Fruit fly (Drosophila melanogaster): ENCODE measurements around the gene Dad.

Gene Dad

DNA sequence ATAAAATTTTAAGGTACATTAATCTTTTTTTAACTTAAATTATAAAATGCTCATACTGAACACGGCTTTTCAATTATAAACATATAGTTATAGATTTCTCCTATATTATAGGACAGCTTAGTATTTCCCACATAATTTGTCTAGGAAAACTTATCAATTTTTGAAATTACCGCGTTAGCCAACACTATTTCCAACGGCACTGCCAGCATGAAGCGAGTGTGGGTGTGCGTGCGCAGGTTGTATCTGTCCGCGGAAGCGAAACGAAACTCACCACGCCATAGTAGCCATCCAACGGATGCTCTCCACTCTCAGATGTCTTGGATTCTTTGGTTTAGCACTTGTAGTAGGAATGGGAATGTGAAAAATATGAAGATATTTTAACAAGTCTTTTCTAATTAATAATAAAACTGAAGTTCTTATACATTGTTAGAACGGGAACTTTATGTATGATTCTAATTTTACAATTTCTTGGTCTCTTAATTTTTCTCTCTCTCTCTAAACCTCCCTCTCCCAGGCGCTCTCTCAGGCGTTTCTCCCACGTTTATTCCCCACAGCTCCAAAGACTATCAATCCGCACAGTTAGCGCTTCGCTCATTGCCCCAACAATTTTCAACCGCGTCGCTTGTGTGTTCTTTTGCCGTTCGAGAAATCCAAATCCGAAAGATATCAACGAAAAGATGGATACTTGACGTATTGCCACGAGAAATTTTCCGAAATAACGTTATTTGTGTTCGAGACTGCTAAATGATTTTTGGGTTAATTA is at the start of gene Dad (continued):
- peak; percentile 32 for TF ChIP-seq CG8281 (tag; optimal IDR thresholded peaks at IDR 0.05)
- 0 out of 3 replicates have a peak, but pooled peaks have one; percentile 13 for TF ChIP-seq so (GFP tag; IDR thresholded peaks at IDR 0.05)
- peak; percentile 34 for TF ChIP-seq sqz (GFP tag; optimal IDR thresholded peaks at IDR 0.05)
- no peak for TF ChIP-seq Awh (GFP tag; IDR thresholded peaks at IDR 0.05)
- TF ChIP-seq CG1832 (GFP tag; optimal IDR thresholded peaks at IDR 0.05): no peak
- no peak for TF ChIP-seq CG1024 (GFP tag; IDR thresholded peaks at IDR 0.05)
- no peak for TF ChIP-seq gsb (GFP tag; IDR thresholded peaks at IDR 0.05)
- no peak for TF ChIP-seq CG10274 (GFP tag; optimal IDR thresholded peaks at IDR 0.05)
- peak; percentile 10 for TF ChIP-seq CG2202 (tag; optimal IDR thresholded peaks at IDR 0.05)
- TF ChIP-seq cas (GFP tag; IDR thresholded peaks at IDR 0.05): no peak
- TF ChIP-seq lmd (GFP tag; IDR thresholded peaks at IDR 0.05): no peak
- peak; percentile 58 for TF ChIP-seq CG17568 (GFP tag; optimal IDR thresholded peaks at IDR 0.05)
- TF ChIP-seq MESR4 (GFP tag; optimal IDR thresholded peaks at IDR 0.05): no peak
- TF ChIP-seq chn (GFP tag; optimal IDR thresholded peaks at IDR 0.05): no peak
- TF ChIP-seq MBD-R2 (GFP tag; IDR thresholded peaks at IDR 0.05): no peak
- TF ChIP-seq CG9797 (GFP tag; optimal IDR thresholded peaks at IDR 0.05): no peak
- no peak for TF ChIP-seq CG2712 (tag; optimal IDR thresholded peaks at IDR 0.05)
- TF ChIP-seq Opbp (GFP tag; IDR thresholded peaks at IDR 0.05; ENCODE audit: partially characterized antibody): 0 out of 3 replicates have a peak, but pooled peaks have one; percentile 50
- TF ChIP-seq HLH4C (GFP tag; IDR thresholded peaks at IDR 0.05; ENCODE audit: partially characterized antibody): no peak
- TF ChIP-seq Scr (GFP tag; IDR thresholded peaks at IDR 0.05; ENCODE audit: partially characterized antibody): 0 out of 2 replicates have a peak, but pooled peaks have one; percentile 38
- TF ChIP-seq CHES-1-like (GFP tag; optimal IDR thresholded peaks at IDR 0.05): no peak
- no peak for TF ChIP-seq peb (GFP tag; IDR thresholded peaks at IDR 0.05)
- TF ChIP-seq sna (GFP tag; IDR thresholded peaks at IDR 0.05; ENCODE audit: partially characterized antibody): 0 out of 2 replicates have a peak, but pooled peaks have one; percentile 24
- TF ChIP-seq pzg (GFP tag; optimal IDR thresholded peaks at IDR 0.05): peak; percentile 44
- no peak for TF ChIP-seq CG12744 (GFP tag; optimal IDR thresholded peaks at IDR 0.05)
- peak; percentile 69 for TF ChIP-seq nom (GFP tag; optimal IDR thresholded peaks at IDR 0.05)
- TF ChIP-seq CG4707 (GFP tag; optimal IDR thresholded peaks at IDR 0.05): peak; percentile 29
- no peak for TF ChIP-seq org-1 (GFP tag; optimal IDR thresholded peaks at IDR 0.05)
- TF ChIP-seq CG18476 (GFP tag; optimal IDR thresholded peaks at IDR 0.05): no peak
- TF ChIP-seq onecut (GFP tag; IDR thresholded peaks at IDR 0.05): no peak
- no peak for TF ChIP-seq p53 (GFP tag; optimal IDR thresholded peaks at IDR 0.05)
- TF ChIP-seq Atf-2 (GFP tag; optimal IDR thresholded peaks at IDR 0.05): no peak
- no peak for TF ChIP-seq fd3F (GFP tag; optimal IDR thresholded peaks at IDR 0.05)
- peak; percentile 45 for TF ChIP-seq CG6765 (GFP tag; optimal IDR thresholded peaks at IDR 0.05)
- TF ChIP-seq eve (GFP tag; optimal IDR thresholded peaks at IDR 0.05): peak in 1 of 2 experiments; percentile 86
- TF ChIP-seq CG14014 (GFP tag; IDR thresholded peaks at IDR 0.05): peak; percentile 14; the same call in 1 of the 2 replicates
- TF ChIP-seq CG11456 (GFP tag; IDR thresholded peaks at IDR 0.05): no peak
- TF ChIP-seq trh (GFP tag; optimal IDR thresholded peaks at IDR 0.05): no peak
- no peak; the same call in 1 of the 2 replicates for TF ChIP-seq crol (GFP tag; IDR thresholded peaks at IDR 0.05)
- no peak for TF ChIP-seq CG8089 (GFP tag; optimal IDR thresholded peaks at IDR 0.05)
- TF ChIP-seq sr (GFP tag; IDR thresholded peaks at IDR 0.05): no peak; the same call in 1 of the 3 replicates
- no peak for TF ChIP-seq CG7271 (tag; optimal IDR thresholded peaks at IDR 0.05)
- TF ChIP-seq seq (GFP tag; IDR thresholded peaks at IDR 0.05): no peak
- TF ChIP-seq jing (GFP tag; optimal IDR thresholded peaks at IDR 0.05): no peak
- TF ChIP-seq wor (GFP tag; IDR thresholded peaks at IDR 0.05): no peak
- TF ChIP-seq pho (GFP tag; optimal IDR thresholded peaks at IDR 0.05): no peak
- no peak for TF ChIP-seq CG10565 (GFP tag; optimal IDR thresholded peaks at IDR 0.05)
- TF ChIP-seq ara (GFP tag; IDR thresholded peaks at IDR 0.05): 0 out of 2 replicates have a peak, but pooled peaks have one; percentile 20
- no peak for TF ChIP-seq Meics (GFP tag; optimal IDR thresholded peaks at IDR 0.05)

Data from whole organism, embryonic.